Fruit fly (Drosophila melanogaster) whole organism, prepupa: ENCODE data around the gene eIF2gamma.
A peak's percentile ranks its signal among the peaks of the same experiment; 100 is the strongest.

ENCODE experiments used
- Blimp-1 ChIP-seq: fragments of 200-800 bp; sonication (Bioruptor generic); optimal IDR thresholded peaks from 3 replicates; lab custom pipeline; 2017; ENCODE audit warnings: missing biosample characterization, missing genetic modification characterization, mild to moderate bottlenecking, moderate library complexity, missing genetic modification reagents
- CG10631 ChIP-seq: fragments of 200-800 bp; sonication (Bioruptor generic); optimal IDR thresholded peaks from 2 replicates; lab custom pipeline; 2016; ENCODE audit warnings: missing biosample characterization, missing genetic modification characterization
- CG10669 ChIP-seq: fragments of 200-800 bp; sonication (Bioruptor generic); optimal IDR thresholded peaks from 3 replicates; lab custom pipeline; 2018; ENCODE audit warnings: missing biosample characterization, mild to moderate bottlenecking, missing genetic modification characterization, moderate library complexity
- CG11294 ChIP-seq: fragments of 200-800 bp; sonication (Bioruptor generic); IDR thresholded peaks from 2 replicates; pipeline ENCODE4 v1.3.6; 2022; ENCODE audit warnings: missing biosample characterization, missing genetic modification characterization
- CG11762 ChIP-seq: fragments of 200-800 bp; sonication (Bioruptor generic); optimal IDR thresholded peaks from 3 replicates; lab custom pipeline; 2016; ENCODE audit warnings: missing biosample characterization, missing genetic modification characterization; ENCODE audit not compliant: insufficient read depth
- CG11902 ChIP-seq: fragments of 200-800 bp; sonication (Bioruptor generic); optimal IDR thresholded peaks from 3 replicates; lab custom pipeline; 2016; ENCODE audit warnings: missing biosample characterization, missing genetic modification characterization
- CG16779 ChIP-seq: fragments of 200-800 bp; sonication (Bioruptor generic); optimal IDR thresholded peaks from 3 replicates; lab custom pipeline; 2017; ENCODE audit warnings: missing biosample characterization, mild to moderate bottlenecking, missing genetic modification characterization
- CG3032 ChIP-seq: fragments of 200-800 bp; optimal IDR thresholded peaks from 2 replicates; lab custom pipeline; 2019; ENCODE audit warnings: missing biosample characterization, mild to moderate bottlenecking, missing genetic modification characterization, moderate library complexity
- CG31627 ChIP-seq: fragments of 200-800 bp; sonication (Bioruptor generic); optimal IDR thresholded peaks from 3 replicates; lab custom pipeline; 2016; ENCODE audit warnings: missing biosample characterization, missing genetic modification characterization
- CG3919 ChIP-seq: fragments of 200-800 bp; sonication (Bioruptor generic); optimal IDR thresholded peaks from 3 replicates; lab custom pipeline; 2016; ENCODE audit warnings: missing biosample characterization, missing genetic modification characterization
- CG4318 ChIP-seq: fragments of 200-800 bp; sonication (Bioruptor generic); optimal IDR thresholded peaks from 3 replicates; lab custom pipeline; 2017; ENCODE audit warnings: missing biosample characterization, mild to moderate bottlenecking, missing genetic modification characterization
- CG6163 ChIP-seq: fragments of 200-800 bp; sonication (Bioruptor generic); IDR thresholded peaks from 3 replicates; pipeline ENCODE4 v1.3.6; 2022; ENCODE audit warnings: missing biosample characterization, missing genetic modification characterization
- CG6792 ChIP-seq: fragments of 200-800 bp; sonication (Bioruptor generic); optimal IDR thresholded peaks from 3 replicates; lab custom pipeline; 2016; ENCODE audit warnings: missing biosample characterization, missing genetic modification characterization
- CG6854 ChIP-seq: fragments of 200-800 bp; sonication (Bioruptor generic); optimal IDR thresholded peaks from 2 replicates; lab custom pipeline; 2017; ENCODE audit warnings: missing biosample characterization, mild to moderate bottlenecking, missing genetic modification characterization
- CG8119 ChIP-seq: fragments of 200-800 bp; sonication (Bioruptor generic); IDR thresholded peaks from 3 replicates; pipeline ENCODE4 v1.3.6; 2022; ENCODE audit warnings: missing biosample characterization, missing genetic modification characterization
- CG8319 ChIP-seq: fragments of 200-800 bp; sonication (Bioruptor generic); optimal IDR thresholded peaks from 3 replicates; lab custom pipeline; 2016; ENCODE audit warnings: missing biosample characterization, missing genetic modification characterization
- CG8632 ChIP-seq: fragments of 200-800 bp; sonication (Bioruptor generic); optimal IDR thresholded peaks from 3 replicates; lab custom pipeline; 2016; ENCODE audit warnings: missing biosample characterization, missing genetic modification characterization
- Eip75B ChIP-seq: fragments of 200-800 bp; sonication (Bioruptor generic); optimal IDR thresholded peaks from 3 replicates; lab custom pipeline; 2016; ENCODE audit warnings: missing biosample characterization, missing genetic modification characterization
- Eip93F ChIP-seq: fragments of 200-800 bp; sonication (Bioruptor generic); optimal IDR thresholded peaks from 2 replicates; lab custom pipeline; 2016; ENCODE audit warnings: missing biosample characterization, mild to moderate bottlenecking, missing genetic modification characterization
- Ets21C ChIP-seq: fragments of 200-800 bp; sonication (Bioruptor generic); optimal IDR thresholded peaks from 3 replicates; lab custom pipeline; 2016; ENCODE audit warnings: missing biosample characterization, missing genetic modification characterization
- Ets96B ChIP-seq: fragments of 200-800 bp; optimal IDR thresholded peaks from 2 replicates; lab custom pipeline; 2019; ENCODE audit warnings: missing biosample characterization, mild to moderate bottlenecking, missing genetic modification characterization, moderate library complexity
- Gug ChIP-seq: fragments of 200-800 bp; sonication (Bioruptor generic); IDR thresholded peaks from 2 replicates; pipeline ENCODE4 v1.3.6; 2022; ENCODE audit warnings: missing biosample characterization, missing genetic modification characterization
- Hr39 ChIP-seq: fragments of 200-800 bp; sonication (Bioruptor generic); optimal IDR thresholded peaks from 2 replicates; lab custom pipeline; 2016; ENCODE audit warnings: missing biosample characterization, missing genetic modification characterization
- Hr4 ChIP-seq: fragments of 200-800 bp; sonication (Bioruptor generic); optimal IDR thresholded peaks from 3 replicates; lab custom pipeline; 2016; ENCODE audit warnings: missing biosample characterization, missing genetic modification characterization
- OdsH ChIP-seq: fragments of 200-800 bp; sonication (Bioruptor generic); optimal IDR thresholded peaks from 3 replicates; lab custom pipeline; 2016; ENCODE audit warnings: missing biosample characterization, missing genetic modification characterization
- Sox102F ChIP-seq: fragments of 200-800 bp; sonication (Bioruptor generic); optimal IDR thresholded peaks from 2 replicates; lab custom pipeline; 2016; ENCODE audit warnings: missing biosample characterization, mild to moderate bottlenecking, missing genetic modification characterization
- Sox14 ChIP-seq: fragments of 200-800 bp; sonication (Bioruptor generic); optimal IDR thresholded peaks from 3 replicates; lab custom pipeline; 2016; ENCODE audit warnings: missing biosample characterization, missing genetic modification characterization
- Sox15 ChIP-seq: fragments of 200-800 bp; sonication (Bioruptor generic); optimal IDR thresholded peaks from 3 replicates; lab custom pipeline; 2016; ENCODE audit warnings: missing biosample characterization, missing genetic modification characterization
- acj6 ChIP-seq: fragments of 200-800 bp; sonication (Bioruptor generic); optimal IDR thresholded peaks from 3 replicates; lab custom pipeline; 2016; ENCODE audit warnings: missing biosample characterization, missing genetic modification characterization
- cyc ChIP-seq: fragments of 200-800 bp; sonication (Bioruptor generic); optimal IDR thresholded peaks from 3 replicates; lab custom pipeline; 2016; ENCODE audit warnings: missing biosample characterization, missing genetic modification characterization
- dac ChIP-seq: fragments of 200-800 bp; sonication (Bioruptor generic); optimal IDR thresholded peaks from 2 replicates; lab custom pipeline; 2017; ENCODE audit warnings: missing biosample characterization, mild to moderate bottlenecking, missing genetic modification characterization
- dsx ChIP-seq: fragments of 200-800 bp; optimal IDR thresholded peaks from 3 replicates; lab custom pipeline; 2019; ENCODE audit warnings: missing biosample characterization, mild to moderate bottlenecking, missing genetic modification characterization, moderate library complexity; ENCODE audit not compliant: poor library complexity, severe bottlenecking
- eg ChIP-seq: fragments of 200-800 bp; sonication (Bioruptor generic); IDR thresholded peaks from 3 replicates; pipeline ENCODE4 v1.3.6; 2022; ENCODE audit warnings: missing biosample characterization, missing genetic modification characterization
- esn ChIP-seq: fragments of 200-800 bp; sonication (Bioruptor generic); optimal IDR thresholded peaks from 2 replicates; lab custom pipeline; 2016; ENCODE audit warnings: missing biosample characterization, mild to moderate bottlenecking, missing genetic modification characterization, moderate library complexity
- fd59A ChIP-seq: fragments of 200-800 bp; sonication (Bioruptor generic); optimal IDR thresholded peaks from 2 replicates; lab custom pipeline; 2017; ENCODE audit warnings: missing biosample characterization, mild to moderate bottlenecking, missing genetic modification characterization, missing genetic modification reagents
- lz ChIP-seq: fragments of 200-800 bp; sonication (Bioruptor generic); optimal IDR thresholded peaks from 3 replicates; lab custom pipeline; 2016; ENCODE audit warnings: missing biosample characterization, missing genetic modification characterization
- pdm3 ChIP-seq: fragments of 200-800 bp; sonication (Bioruptor generic); optimal IDR thresholded peaks from 3 replicates; lab custom pipeline; 2016; ENCODE audit warnings: missing biosample characterization, missing genetic modification characterization
- salr ChIP-seq, 2 experiments: fragments of 200-800 bp; sonication (Bioruptor generic); optimal IDR thresholded peaks; 3 replicates each; lab custom pipeline; 2016 to 2018; ENCODE audit warnings: missing biosample characterization in 2 of 2, missing genetic modification characterization in 2 of 2, mild to moderate bottlenecking in 1 of 2
- ss ChIP-seq, 2 experiments: fragments of 200-800 bp; sonication (Bioruptor generic); optimal IDR thresholded peaks; 2 replicates in 1 of 2; 3 replicates in 1 of 2; lab custom pipeline; 2017 to 2018; ENCODE audit warnings: mild to moderate bottlenecking in 2 of 2, missing biosample characterization in 2 of 2, missing genetic modification characterization in 2 of 2, moderate library complexity in 1 of 2
- svp ChIP-seq: fragments of 200-800 bp; sonication (Bioruptor generic); peaks from one replicate; lab custom pipeline; 2016; ENCODE audit warnings: missing biosample characterization, missing genetic modification characterization
- vri ChIP-seq: fragments of 200-800 bp; sonication (Bioruptor generic); optimal IDR thresholded peaks from 3 replicates; lab custom pipeline; 2016; ENCODE audit warnings: missing biosample characterization, mild to moderate bottlenecking, missing genetic modification characterization

The eIF2gamma gene

dm6 chr3R:15243452-15243851 is 19.8 kb downstream of the eIF2gamma start (continued):
- TF ChIP-seq CG10669 (no peak), CG6163 (GFP tag; lab: Robert Waterston, UW) (peak; percentile 60), Sox102F (peak; percentile 33), Eip75B (peak; percentile 27), salr (GFP tag; optimal IDR thresholded peaks at IDR 0.05; lab: Kevin White, UChicago) (no peak)

DNA sequence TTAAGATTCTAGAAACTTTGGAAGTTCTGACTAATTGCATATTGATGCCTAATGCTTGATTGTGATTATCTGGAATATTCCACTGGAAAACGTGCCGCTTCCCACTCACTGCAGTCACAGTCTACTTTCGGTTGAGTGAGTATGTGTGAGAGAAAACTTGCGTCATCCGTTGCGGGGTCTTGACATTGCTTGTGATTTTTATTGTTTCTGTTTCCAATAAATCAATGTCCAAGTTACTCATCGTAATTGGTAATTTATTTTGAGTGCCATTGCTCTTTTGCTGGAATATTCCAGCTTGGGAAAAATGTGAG is 20.3 kb downstream of the eIF2gamma start:
- TF ChIP-seq vri (GFP tag; lab: Kevin White, UChicago) (peak; percentile 41), CG8632 (no peak)

DNA sequence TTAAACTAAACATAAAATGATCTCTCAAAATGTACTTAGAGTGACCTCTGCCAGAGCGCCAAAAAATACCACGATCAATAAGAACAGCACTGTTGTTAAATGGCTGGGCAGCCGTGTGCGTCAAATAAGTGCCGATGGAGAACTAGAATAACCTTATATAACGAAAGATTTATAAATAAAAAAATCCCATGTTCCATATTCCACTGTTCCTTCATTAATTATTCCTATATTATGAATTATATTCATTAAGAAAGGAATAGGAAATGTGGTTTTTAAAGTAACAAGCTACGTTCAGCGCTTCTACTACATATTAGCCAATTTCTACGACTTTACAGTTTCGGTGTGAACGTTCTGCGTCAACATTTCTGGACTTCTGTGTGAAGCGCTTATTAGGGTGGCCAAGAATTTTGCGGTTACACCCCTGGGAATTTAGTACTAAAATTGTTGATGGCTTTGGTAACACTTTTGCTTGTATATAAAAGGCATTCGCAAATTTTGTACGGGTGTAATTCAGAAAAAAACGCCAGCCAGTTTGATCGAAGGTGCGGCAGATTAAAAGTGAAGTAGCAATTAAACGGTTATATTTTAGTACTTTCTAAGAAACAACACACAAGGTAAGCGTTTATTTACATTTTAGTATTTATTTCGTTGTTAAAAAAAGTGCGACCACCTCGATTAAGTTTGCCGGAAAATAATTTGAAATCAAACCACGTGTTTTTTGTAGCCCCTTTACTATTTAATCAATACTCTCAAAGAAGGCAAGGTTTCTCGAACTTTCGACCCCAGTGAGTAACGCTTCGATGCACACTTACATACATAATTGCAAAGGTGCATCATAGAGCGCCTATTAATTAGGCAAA is 20.8 kb downstream of the eIF2gamma start, which contains the start of the genes tefu and Hsc70-4:
Gene tefu, minus strand, starts transcription at position 51 of the 860 bp plus-strand sequence.
Gene Hsc70-4, plus strand, starts transcription at position 502 of the 860 bp plus-strand sequence.
- peak; percentile 46 for TF ChIP-seq CG6792 (GFP tag; lab: Kevin White, UChicago)
- TF ChIP-seq Gug (GFP tag; lab: Robert Waterston, UW), result peak; percentile 72
- peak; percentile 81 for TF ChIP-seq Sox15 (GFP tag; lab: Kevin White, UChicago)
- peak; percentile 74 for TF ChIP-seq lz (GFP tag; lab: Kevin White, UChicago)
- peak; percentile 31 for TF ChIP-seq CG11762 (GFP tag; lab: Kevin White, UChicago)
- peak; percentile 33 for TF ChIP-seq dac (GFP tag; lab: Kevin White, UChicago)
- peak; percentile 38 for TF ChIP-seq dsx (GFP tag; lab: Kevin White, UChicago)
- peak; percentile 76 for TF ChIP-seq Hr4 (GFP tag; lab: Kevin White, UChicago)
- peak; percentile 81 for TF ChIP-seq Ets21C (GFP tag; lab: Kevin White, UChicago)
- TF ChIP-seq CG8119 (GFP tag; lab: Robert Waterston, UW), result peak; percentile 53
- TF ChIP-seq CG16779 (tag; lab: Kevin White, UChicago), result peak; percentile 6
- no peak for TF ChIP-seq ss (GFP tag; optimal IDR thresholded peaks at IDR 0.05; lab: Kevin White, UChicago)
- TF ChIP-seq Eip93F (GFP tag; lab: Kevin White, UChicago), result peak; percentile 66
- TF ChIP-seq svp (GFP tag; lab: Kevin White, UChicago), result peak; percentile 71
- no peak for TF ChIP-seq Eip75B
- peak in 1 of 2 experiments; percentile 60 for TF ChIP-seq salr (GFP tag; optimal IDR thresholded peaks at IDR 0.05; lab: Kevin White, UChicago)
- TF ChIP-seq CG6163 (GFP tag; lab: Robert Waterston, UW), result peak; percentile 75; the same call in 2 of the 3 replicates
- TF ChIP-seq eg (GFP tag; lab: Robert Waterston, UW), result peak; percentile 81
- TF ChIP-seq pdm3 (GFP tag; lab: Kevin White, UChicago), result no peak
- peak; percentile 85 for TF ChIP-seq CG3032 (tag; lab: Kevin White, UChicago)
- TF ChIP-seq CG8319 (GFP tag; lab: Kevin White, UChicago), result peak; percentile 21
- TF ChIP-seq Ets96B (tag; lab: Kevin White, UChicago), result no peak
- TF ChIP-seq CG11902 (GFP tag; lab: Kevin White, UChicago), result peak; percentile 76
- peak; percentile 80 for TF ChIP-seq cyc
- peak; percentile 73 for TF ChIP-seq CG4318
- peak; percentile 71 for TF ChIP-seq esn (GFP tag; lab: Kevin White, UChicago)
- TF ChIP-seq Blimp-1 (GFP tag; lab: Kevin White, UChicago), result peak; percentile 1
- TF ChIP-seq fd59A (GFP tag; lab: Kevin White, UChicago), result peak; percentile 42
- TF ChIP-seq CG3919 (GFP tag; lab: Kevin White, UChicago), result no peak
- peak; percentile 88 for TF ChIP-seq Hr39 (GFP tag; lab: Kevin White, UChicago)
- TF ChIP-seq OdsH (GFP tag; lab: Kevin White, UChicago), result no peak
- peak; percentile 87 for TF ChIP-seq CG31627
- TF ChIP-seq CG10631, result peak; percentile 82
- TF ChIP-seq CG6854 (GFP tag; lab: Kevin White, UChicago), result peak; percentile 26
- no peak for TF ChIP-seq CG8632
- TF ChIP-seq Sox14 (GFP tag; lab: Kevin White, UChicago), result no peak
- TF ChIP-seq CG11294 (GFP tag; lab: Robert Waterston, UW), result peak; percentile 67
- no peak for TF ChIP-seq acj6
